Worm (Caenorhabditis elegans) whole organism, young adult: ENCODE results near the gene Y38H6C.4.

Source experiments
- D2030.7 ChIP-seq: fragments of 200-800 bp; sonication (Bioruptor generic); IDR thresholded peaks from 2 replicates; pipeline ENCODE4 v1.3.6; 2022; ENCODE audit warnings: missing genetic modification reagents, missing genetic modification characterization, missing compliant biosample characterization
- F23B12.7 ChIP-seq: sonication (generic microtip); optimal IDR thresholded peaks from 2 replicates; lab custom pipeline; 2017; ENCODE audit warnings: missing genetic modification characterization, mild to moderate bottlenecking, missing compliant biosample characterization, antibody characterized with exemption, moderate library complexity; ENCODE audit not compliant: insufficient read depth
- snpc-4 ChIP-seq, 5 experiments: fragments of 150-350 bp in 1 of 5; sonication (generic microtip) in 4 of 5; optimal IDR thresholded peaks; 2 replicates each; lab custom pipeline; 2014 to 2018; ENCODE audit warnings: missing genetic modification characterization in 5 of 5, missing biosample characterization in 3 of 5, antibody characterized with exemption in 2 of 5, mild to moderate bottlenecking in 2 of 5, missing compliant biosample characterization in 2 of 5, missing genotype in 2 of 5, moderate library complexity in 2 of 5, missing genetic modification reagents in 1 of 5

DNA sequence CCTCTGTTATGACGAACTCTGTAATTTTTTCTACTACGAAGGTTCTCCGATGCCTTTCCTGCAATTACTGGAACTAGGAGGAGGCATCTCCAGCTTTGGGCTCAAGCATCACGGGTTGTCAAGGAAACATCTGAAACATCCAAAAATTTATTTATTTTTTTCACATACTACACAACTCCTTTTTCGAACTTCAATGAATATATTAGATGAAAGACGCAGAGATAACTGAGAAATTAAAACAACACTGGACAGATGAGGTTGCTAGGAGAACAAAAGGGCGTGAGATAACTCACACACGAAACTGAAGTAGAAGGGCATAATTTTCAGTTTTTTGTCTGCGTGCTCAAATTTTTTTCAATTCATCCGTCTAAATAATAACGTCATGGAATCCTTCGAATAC is 22.6 kb upstream of the Y38H6C.4 start, which contains the start of gene Y38H6C.13:
- TF ChIP-seq D2030.7 (GFP tag; lab: Robert Waterston, UW) (no peak), snpc-4 (GFP tag; optimal IDR thresholded peaks at IDR 0.05; lab: Kevin White, UChicago) (no peak), snpc-4 (tag; optimal IDR thresholded peaks at IDR 0.05; lab: Kevin White, UChicago) (no peak), F23B12.7 (tag; lab: Kevin White, UChicago) (no peak)
